Worm (Caenorhabditis elegans) whole organism, young adult: ENCODE results near the gene sre-40.
A peak's percentile ranks its signal among the peaks of the same experiment; 100 is the strongest.

Source experiments
- B0336.3 ChIP-seq: fragments of 200-800 bp; sonication (Bioruptor generic); IDR thresholded peaks from 2 replicates; pipeline ENCODE4 v1.3.6; 2022; ENCODE audit warnings: missing genetic modification characterization, missing compliant biosample characterization
- C06A6.2 ChIP-seq: fragments of 200-800 bp; sonication (Bioruptor generic); conservative IDR thresholded peaks from 2 replicates; pipeline ENCODE4 v1.3.6; 2022; ENCODE audit warnings: missing genetic modification characterization, missing compliant biosample characterization
- C17E4.6 ChIP-seq: fragments of 200-800 bp; sonication (Bioruptor generic); IDR thresholded peaks from 2 replicates; pipeline ENCODE4 v1.3.6; 2022; ENCODE audit warnings: missing genetic modification reagents, missing genetic modification characterization, missing compliant biosample characterization
- D2030.7 ChIP-seq: fragments of 200-800 bp; sonication (Bioruptor generic); IDR thresholded peaks from 2 replicates; pipeline ENCODE4 v1.3.6; 2022; ENCODE audit warnings: missing genetic modification reagents, missing genetic modification characterization, missing compliant biosample characterization
- F22D6.2 ChIP-seq: sonication (generic microtip); optimal IDR thresholded peaks from 2 replicates; lab custom pipeline; 2016; ENCODE audit warnings: mild to moderate bottlenecking, missing genetic modification characterization, missing compliant biosample characterization
- F37B4.10 ChIP-seq: fragments of 200-800 bp; sonication (Bioruptor generic); IDR thresholded peaks from 2 replicates; pipeline ENCODE4 v1.3.6; 2022; ENCODE audit warnings: missing genetic modification characterization, missing compliant biosample characterization
- F49E8.2 ChIP-seq: sonication (generic microtip); optimal IDR thresholded peaks from 3 replicates; lab custom pipeline; 2017; ENCODE audit warnings: missing genetic modification characterization, mild to moderate bottlenecking, missing compliant biosample characterization, antibody characterized with exemption, moderate library complexity; ENCODE audit not compliant: insufficient read depth
- F52B5.7 ChIP-seq: sonication (generic microtip); optimal IDR thresholded peaks from 2 replicates; lab custom pipeline; 2016; ENCODE audit warnings: mild to moderate bottlenecking, missing genetic modification characterization, missing compliant biosample characterization
- F57A8.1 ChIP-seq: fragments of 200-800 bp; sonication (Bioruptor generic); optimal IDR thresholded peaks from 2 replicates; lab custom pipeline; 2018; ENCODE audit warnings: mild to moderate bottlenecking, missing genetic modification characterization, moderate library complexity, missing compliant biosample characterization
- F57C9.4 ChIP-seq: sonication (generic microtip); optimal IDR thresholded peaks from 2 replicates; lab custom pipeline; 2017; ENCODE audit warnings: mild to moderate bottlenecking, missing genetic modification characterization, missing compliant biosample characterization
- Y53F4B.3 ChIP-seq: fragments of 200-800 bp; sonication (Bioruptor generic); IDR thresholded peaks from 2 replicates; pipeline ENCODE4 v1.3.6; 2022; ENCODE audit warnings: missing genetic modification reagents, missing genetic modification characterization, missing compliant biosample characterization
- Y67H2A.10 ChIP-seq: fragments of 200-800 bp; sonication (Bioruptor generic); conservative IDR thresholded peaks from 2 replicates; pipeline ENCODE4 v1.3.6; 2022; ENCODE audit warnings: missing genetic modification reagents, missing genetic modification characterization, missing compliant biosample characterization
- Y95B8A.8 ChIP-seq: fragments of 200-800 bp; sonication (Bioruptor generic); IDR thresholded peaks from 2 replicates; pipeline ENCODE4 v1.3.6; 2022; ENCODE audit warnings: missing genetic modification reagents, missing genetic modification characterization, missing compliant biosample characterization
- akir-1 ChIP-seq: fragments of 200-800 bp; sonication (Bioruptor generic); optimal IDR thresholded peaks from 2 replicates; lab custom pipeline; 2018; ENCODE audit warnings: mild to moderate bottlenecking, missing genetic modification characterization, moderate library complexity, missing compliant biosample characterization
- ama-1 ChIP-seq, 3 experiments: fragments of 150-350 bp in 1 of 3; sonication (generic microtip) in 2 of 3; optimal IDR thresholded peaks; 2 replicates each; lab custom pipeline; 2014 to 2018; ENCODE audit warnings: missing biosample characterization in 2 of 3, missing genetic modification characterization in 2 of 3, missing genetic modification reagents in 2 of 3
- aptf-3 ChIP-seq: fragments of 200-800 bp; sonication (Bioruptor generic); IDR thresholded peaks from 2 replicates; pipeline ENCODE4 v1.3.6; 2022; ENCODE audit warnings: missing genetic modification characterization, missing compliant biosample characterization
- atf-7 ChIP-seq: sonication (generic microtip); optimal IDR thresholded peaks from 2 replicates; lab custom pipeline; 2017; ENCODE audit warnings: mild to moderate bottlenecking, missing genetic modification characterization, missing compliant biosample characterization
- athp-1 ChIP-seq: sonication (generic microtip); optimal IDR thresholded peaks from 2 replicates; lab custom pipeline; 2017; ENCODE audit warnings: mild to moderate bottlenecking, missing genetic modification characterization, missing compliant biosample characterization
- attf-5 ChIP-seq: fragments of 200-800 bp; sonication (Bioruptor generic); optimal IDR thresholded peaks from 2 replicates; lab custom pipeline; 2018; ENCODE audit warnings: mild to moderate bottlenecking, missing genetic modification characterization, missing compliant biosample characterization
- bed-2 ChIP-seq: fragments of 200-800 bp; sonication (Bioruptor generic); IDR thresholded peaks from 2 replicates; pipeline ENCODE4 v1.3.6; 2022; ENCODE audit warnings: missing genetic modification reagents, missing genetic modification characterization, missing compliant biosample characterization
- ccch-3 ChIP-seq: fragments of 200-800 bp; sonication (Bioruptor generic); optimal IDR thresholded peaks from 2 replicates; lab custom pipeline; 2018; ENCODE audit warnings: mild to moderate bottlenecking, missing genetic modification characterization, missing compliant biosample characterization
- ceh-40 ChIP-seq: fragments of 200-800 bp; sonication (Bioruptor generic); IDR thresholded peaks from 2 replicates; pipeline ENCODE4 v1.3.6; 2022; ENCODE audit warnings: missing genetic modification characterization, missing compliant biosample characterization
- dpff-1 ChIP-seq: sonication (generic microtip); optimal IDR thresholded peaks from 2 replicates; lab custom pipeline; 2017; ENCODE audit warnings: mild to moderate bottlenecking, missing genetic modification characterization, missing compliant biosample characterization
- efl-1 ChIP-seq: fragments of 150-350 bp; optimal IDR thresholded peaks from 2 replicates; lab custom pipeline; 2014; ENCODE audit warnings: missing biosample characterization, missing genetic modification reagents, missing genetic modification characterization
- egl-18 ChIP-seq: fragments of 200-800 bp; sonication (Bioruptor generic); IDR thresholded peaks from 2 replicates; pipeline ENCODE4 v1.3.6; 2022; ENCODE audit warnings: missing genetic modification reagents, missing genetic modification characterization, missing compliant biosample characterization
- hmg-1.2 ChIP-seq: fragments of 200-800 bp; sonication (Bioruptor generic); IDR thresholded peaks from 2 replicates; pipeline ENCODE4 v1.3.6; 2022; ENCODE audit warnings: missing genetic modification reagents, missing genetic modification characterization, missing compliant biosample characterization
- let-526 ChIP-seq: fragments of 200-800 bp; sonication (Bioruptor generic); IDR thresholded peaks from 2 replicates; pipeline ENCODE4 v1.3.6; 2022; ENCODE audit warnings: missing genetic modification reagents, missing genetic modification characterization, missing compliant biosample characterization
- let-607 ChIP-seq, 2 experiments: fragments of 200-800 bp in 1 of 2; sonication (Bioruptor generic) in 1 of 2; sonication (generic microtip) in 1 of 2; optimal IDR thresholded peaks; 2 replicates each; lab custom pipeline; 2016 to 2018; ENCODE audit warnings: mild to moderate bottlenecking in 2 of 2, missing compliant biosample characterization in 2 of 2, missing genetic modification characterization in 2 of 2, moderate library complexity in 2 of 2, missing genotype in 1 of 2
- lin-54 ChIP-seq: fragments of 200-800 bp; sonication (Bioruptor generic); optimal IDR thresholded peaks from 2 replicates; lab custom pipeline; 2018; ENCODE audit warnings: mild to moderate bottlenecking, missing genetic modification characterization, missing compliant biosample characterization
- lsl-1 ChIP-seq: fragments of 200-800 bp; sonication (Bioruptor generic); optimal IDR thresholded peaks from 2 replicates; lab custom pipeline; 2018; ENCODE audit warnings: mild to moderate bottlenecking, missing genetic modification characterization, moderate library complexity, missing compliant biosample characterization
- madf-6 ChIP-seq: fragments of 200-800 bp; sonication (Bioruptor generic); IDR thresholded peaks from 2 replicates; pipeline ENCODE4 v1.3.6; 2022; ENCODE audit warnings: missing genetic modification reagents, missing genetic modification characterization, missing compliant biosample characterization
- madf-8 ChIP-seq: fragments of 200-800 bp; sonication (Bioruptor generic); conservative IDR thresholded peaks from 2 replicates; pipeline ENCODE4 v1.3.6; 2022; ENCODE audit warnings: missing genetic modification reagents, missing genetic modification characterization, missing compliant biosample characterization
- nfya-1 ChIP-seq: sonication (generic microtip); optimal IDR thresholded peaks from 2 replicates; lab custom pipeline; 2017; ENCODE audit warnings: antibody characterized with exemption, missing compliant biosample characterization, missing genetic modification characterization, borderline replicate concordance; ENCODE audit not compliant: insufficient read depth
- nfyb-1 ChIP-seq: fragments of 200-800 bp; sonication (Bioruptor generic); IDR thresholded peaks from 2 replicates; pipeline ENCODE4 v1.3.6; 2022; ENCODE audit warnings: missing genetic modification reagents, missing genetic modification characterization, missing compliant biosample characterization
- nhr-80 ChIP-seq: sonication (generic microtip); optimal IDR thresholded peaks from 2 replicates; lab custom pipeline; 2016; ENCODE audit warnings: missing genetic modification characterization, missing compliant biosample characterization
- pbrm-1 ChIP-seq: fragments of 200-800 bp; sonication (Bioruptor generic); IDR thresholded peaks from 2 replicates; pipeline ENCODE4 v1.3.6; 2022; ENCODE audit warnings: missing genetic modification reagents, missing genetic modification characterization, missing compliant biosample characterization
- pha-4 ChIP-seq: fragments of 150-350 bp; sonication (generic microtip); optimal IDR thresholded peaks from 2 replicates; lab custom pipeline; 2014; ENCODE audit warnings: missing biosample characterization, missing genetic modification reagents, missing genetic modification characterization
- rcor-1 ChIP-seq: fragments of 200-800 bp; sonication (Bioruptor generic); IDR thresholded peaks from 2 replicates; pipeline ENCODE4 v1.3.6; 2022; ENCODE audit warnings: missing genetic modification reagents, missing genetic modification characterization, missing compliant biosample characterization
- snpc-1.3 ChIP-seq: sonication (generic microtip); optimal IDR thresholded peaks from 2 replicates; lab custom pipeline; 2017; ENCODE audit warnings: missing genetic modification characterization, mild to moderate bottlenecking, missing compliant biosample characterization, antibody characterized with exemption, moderate library complexity, missing genotype, missing genetic modification reagents; ENCODE audit not compliant: insufficient read depth
- snpc-3.4 ChIP-seq: sonication (generic microtip); optimal IDR thresholded peaks from 2 replicates; lab custom pipeline; 2017; ENCODE audit warnings: missing genetic modification characterization, mild to moderate bottlenecking, missing compliant biosample characterization, antibody characterized with exemption, moderate library complexity, missing genotype, missing genetic modification reagents
- snpc-4 ChIP-seq, 5 experiments: fragments of 150-350 bp in 1 of 5; sonication (generic microtip) in 4 of 5; optimal IDR thresholded peaks; 2 replicates each; lab custom pipeline; 2014 to 2018; ENCODE audit warnings: missing genetic modification characterization in 5 of 5, missing biosample characterization in 3 of 5, antibody characterized with exemption in 2 of 5, mild to moderate bottlenecking in 2 of 5, missing compliant biosample characterization in 2 of 5, missing genotype in 2 of 5, moderate library complexity in 2 of 5, missing genetic modification reagents in 1 of 5
- somi-1 ChIP-seq: fragments of 200-800 bp; sonication (Bioruptor generic); optimal IDR thresholded peaks from 2 replicates; lab custom pipeline; 2018; ENCODE audit warnings: mild to moderate bottlenecking, missing genetic modification characterization, missing compliant biosample characterization
- sptf-2 ChIP-seq: fragments of 200-800 bp; sonication (Bioruptor generic); optimal IDR thresholded peaks from 2 replicates; lab custom pipeline; 2018; ENCODE audit warnings: mild to moderate bottlenecking, missing genetic modification characterization, missing compliant biosample characterization
- tbp1 ChIP-seq: fragments of 200-800 bp; sonication (Bioruptor generic); optimal IDR thresholded peaks from 2 replicates; lab custom pipeline; 2018; ENCODE audit warnings: mild to moderate bottlenecking, missing genetic modification characterization, missing compliant biosample characterization
- unc-130 ChIP-seq: sonication (generic microtip); optimal IDR thresholded peaks from 2 replicates; lab custom pipeline; 2016; ENCODE audit warnings: missing genetic modification reagents, missing genetic modification characterization, missing compliant biosample characterization
- zim-3 ChIP-seq: sonication (generic microtip); optimal IDR thresholded peaks from 2 replicates; lab custom pipeline; 2017; ENCODE audit warnings: mild to moderate bottlenecking, missing genetic modification characterization, moderate library complexity, missing compliant biosample characterization
- ztf-22 ChIP-seq: fragments of 200-800 bp; sonication (Bioruptor generic); optimal IDR thresholded peaks from 2 replicates; lab custom pipeline; 2018; ENCODE audit warnings: mild to moderate bottlenecking, missing genetic modification characterization, moderate library complexity, missing compliant biosample characterization

sre-40 gene

ce11 chrII:4703011-4703410, 19.4 kb upstream of the sre-40 start (continued):
- TF ChIP-seq Y67H2A.10 (GFP tag; lab: Robert Waterston, UW), result no peak
- TF ChIP-seq egl-18 (GFP tag; lab: Robert Waterston, UW), result no peak
- no peak for TF ChIP-seq somi-1 (GFP tag; lab: Kevin White, UChicago)
- TF ChIP-seq pha-4 (tag; lab: Kevin White, UChicago), result no peak
- TF ChIP-seq bed-2 (GFP tag; lab: Robert Waterston, UW), result no peak
- peak; percentile 48 for TF ChIP-seq snpc-3.4 (tag; lab: Kevin White, UChicago)
- TF ChIP-seq zim-3 (tag; lab: Kevin White, UChicago), result no peak
- no peak for TF ChIP-seq snpc-4 (GFP tag; optimal IDR thresholded peaks at IDR 0.05; lab: Kevin White, UChicago)
- TF ChIP-seq snpc-4 (tag; optimal IDR thresholded peaks at IDR 0.05; lab: Kevin White, UChicago), result no peak
- TF ChIP-seq let-607 (tag; optimal IDR thresholded peaks at IDR 0.05; lab: Kevin White, UChicago), result no peak
- no peak for TF ChIP-seq F22D6.2
- TF ChIP-seq snpc-1.3 (tag; lab: Kevin White, UChicago), result peak; percentile 46
- TF ChIP-seq akir-1 (GFP tag; lab: Kevin White, UChicago), result no peak
- no peak for TF ChIP-seq attf-5
- TF ChIP-seq athp-1 (tag; lab: Kevin White, UChicago), result peak; percentile 2
- no peak for TF ChIP-seq pbrm-1 (GFP tag; lab: Robert Waterston, UW)
- no peak for TF ChIP-seq sptf-2 (GFP tag; lab: Kevin White, UChicago)
- TF ChIP-seq Y53F4B.3 (GFP tag; lab: Robert Waterston, UW), result no peak
- TF ChIP-seq atf-7, result peak; percentile 11
- TF ChIP-seq madf-6 (GFP tag; lab: Robert Waterston, UW), result peak; percentile 78
- no peak for TF ChIP-seq F52B5.7 (tag; lab: Kevin White, UChicago)
- TF ChIP-seq C06A6.2, result no peak
- TF ChIP-seq D2030.7 (GFP tag; lab: Robert Waterston, UW), result peak; percentile 57
- TF ChIP-seq rcor-1 (GFP tag; lab: Robert Waterston, UW), result peak; percentile 77
- no peak for TF ChIP-seq aptf-3
- 0 out of 2 replicates have a peak, but pooled peaks have one; percentile 28 for TF ChIP-seq nfyb-1 (GFP tag; lab: Robert Waterston, UW)
- TF ChIP-seq madf-8 (GFP tag; lab: Robert Waterston, UW), result peak; percentile 66
- no peak; the same call in none of the 2 replicates for TF ChIP-seq Y95B8A.8 (GFP tag; lab: Robert Waterston, UW)
- peak; percentile 51; the same call in 1 of the 2 replicates for TF ChIP-seq C17E4.6
- no peak for TF ChIP-seq ceh-40 (GFP tag; lab: Robert Waterston, UW)
- no peak for TF ChIP-seq dpff-1 (tag; lab: Kevin White, UChicago)
- TF ChIP-seq lin-54 (GFP tag; lab: Kevin White, UChicago), result peak; percentile 58
- TF ChIP-seq ccch-3 (GFP tag; lab: Kevin White, UChicago), result no peak
- TF ChIP-seq tbp1, result peak; percentile 6
- TF ChIP-seq B0336.3, result peak; percentile 70; the same call in 1 of the 2 replicates
- TF ChIP-seq hmg-1.2 (GFP tag; lab: Robert Waterston, UW), result peak; percentile 45
- TF ChIP-seq efl-1, result peak; percentile 39
- no peak for TF ChIP-seq F57C9.4 (tag; lab: Kevin White, UChicago)
- TF ChIP-seq nfya-1 (tag; lab: Kevin White, UChicago), result no peak
- no peak for TF ChIP-seq nhr-80 (tag; lab: Kevin White, UChicago)
- TF ChIP-seq ztf-22 (GFP tag; lab: Kevin White, UChicago), result no peak
- TF ChIP-seq F57A8.1 (GFP tag; lab: Kevin White, UChicago), result no peak
- no peak for TF ChIP-seq ama-1 (optimal IDR thresholded peaks at IDR 0.05; lab: Kevin White, UChicago)
- no peak for TF ChIP-seq ama-1 (GFP tag; optimal IDR thresholded peaks at IDR 0.05; lab: Kevin White, UChicago)
- TF ChIP-seq unc-130 (GFP tag; lab: Kevin White, UChicago), result peak; percentile 66
- TF ChIP-seq F37B4.10 (GFP tag; lab: Robert Waterston, UW), result no peak
- TF ChIP-seq let-526 (GFP tag; lab: Robert Waterston, UW), result no peak
- peak; percentile 62 for TF ChIP-seq F49E8.2
- TF ChIP-seq lsl-1 (GFP tag; lab: Kevin White, UChicago), result peak; percentile 55
